Worm (Caenorhabditis elegans) whole organism, early embryonic: ENCODE results near the gene ZK1307.8.

Experiments used
- ama-1 ChIP-seq: fragments of 150-350 bp; optimal IDR thresholded peaks from 2 replicates; lab custom pipeline; 2014
- ceh-13 ChIP-seq: fragments of 200-800 bp; sonication (Bioruptor generic); optimal IDR thresholded peaks from 2 replicates; lab custom pipeline; 2018; ENCODE audit warnings: mild to moderate bottlenecking, missing genetic modification characterization, missing compliant biosample characterization
- ets-7 ChIP-seq: sonication (generic microtip); optimal IDR thresholded peaks from 2 replicates; lab custom pipeline; 2016; ENCODE audit warnings: missing genotype, missing genetic modification characterization, missing compliant biosample characterization
- flt-1 ChIP-seq: fragments of 200-800 bp; sonication (Bioruptor generic); IDR thresholded peaks from 2 replicates; pipeline ENCODE4 v1.3.6; 2022; ENCODE audit warnings: missing genetic modification characterization, missing compliant biosample characterization
- hmbx-1 ChIP-seq: sonication (generic microtip); optimal IDR thresholded peaks from 2 replicates; lab custom pipeline; 2016; ENCODE audit warnings: mild to moderate bottlenecking, missing genetic modification characterization, missing compliant biosample characterization
- pes-1 ChIP-seq: fragments of 200-800 bp; sonication (Bioruptor generic); IDR thresholded peaks from 2 replicates; pipeline ENCODE4 v1.3.6; 2022; ENCODE audit warnings: missing genetic modification reagents, missing genetic modification characterization, missing compliant biosample characterization
- tbx-37 ChIP-seq: fragments of 200-800 bp; sonication (Bioruptor generic); conservative IDR thresholded peaks from 2 replicates; pipeline ENCODE4 v1.3.6; 2022; ENCODE audit warnings: missing genetic modification reagents, missing genetic modification characterization, missing compliant biosample characterization

- no peak for TF ChIP-seq ama-1
- no peak for TF ChIP-seq flt-1 (GFP tag; lab: Robert Waterston, UW)
- TF ChIP-seq pes-1 (GFP tag; lab: Robert Waterston, UW): no peak
- TF ChIP-seq hmbx-1 (tag; lab: Kevin White, UChicago): no peak
- TF ChIP-seq ets-7 (tag; lab: Kevin White, UChicago): no peak
- TF ChIP-seq ceh-13 (GFP tag; lab: Kevin White, UChicago): no peak
- no peak for TF ChIP-seq tbx-37 (GFP tag; lab: Robert Waterston, UW)
Observed at ce11 chrII:9653679-9654078, 29.3 kb downstream of the ZK1307.8 start, which contains the start of gene ZK1307.2.
